Worm (Caenorhabditis elegans) whole organism, L4 larva: ENCODE results near the gene ZK686.5.
A peak's percentile ranks its signal among the peaks of the same experiment; 100 is the strongest.

ENCODE experiments used
- D1046.2 ChIP-seq: fragments of 200-800 bp; sonication (Bioruptor generic); IDR thresholded peaks from 2 replicates; pipeline ENCODE4 v1.3.6; 2022; ENCODE audit warnings: missing genetic modification characterization, missing compliant biosample characterization
- F10B5.3 ChIP-seq: sonication (generic microtip); optimal IDR thresholded peaks from 2 replicates; lab custom pipeline; 2016; ENCODE audit warnings: mild to moderate bottlenecking, missing genetic modification characterization, missing compliant biosample characterization
- F49E8.2 ChIP-seq: sonication (generic microtip); optimal IDR thresholded peaks from 2 replicates; lab custom pipeline; 2016; ENCODE audit warnings: missing compliant biosample characterization, mild to moderate bottlenecking, missing genetic modification characterization, borderline replicate concordance
- T20F7.1 ChIP-seq: fragments of 200-800 bp; sonication (Bioruptor generic); optimal IDR thresholded peaks from 2 replicates; lab custom pipeline; 2018; ENCODE audit warnings: mild to moderate bottlenecking, missing genetic modification characterization, missing compliant biosample characterization
- ZK337.2 ChIP-seq: fragments of 200-800 bp; sonication (Bioruptor generic); IDR thresholded peaks from 2 replicates; pipeline ENCODE4 v1.3.6; 2022; ENCODE audit warnings: missing genetic modification reagents, missing genetic modification characterization, missing compliant biosample characterization
- ZK546.5 ChIP-seq, 2 experiments: sonication (generic microtip); optimal IDR thresholded peaks; 2 replicates each; lab custom pipeline; 2017; ENCODE audit warnings: missing biosample characterization in 2 of 2, missing genetic modification characterization in 2 of 2
- aha-1 ChIP-seq: fragments of 150-350 bp; peaks from one replicate; lab custom pipeline; 2014; ENCODE audit warnings: missing biosample characterization, missing genetic modification characterization
- arid-1 ChIP-seq: fragments of 200-800 bp; sonication (Bioruptor generic); conservative IDR thresholded peaks from 2 replicates; pipeline ENCODE4 v1.3.6; 2022; ENCODE audit warnings: missing genetic modification reagents, missing genetic modification characterization, missing compliant biosample characterization
- attf-4 ChIP-seq: sonication (generic microtip); optimal IDR thresholded peaks from 3 replicates; lab custom pipeline; 2017; ENCODE audit warnings: missing biosample characterization, missing genetic modification characterization
- ceh-44 ChIP-seq: fragments of 200-800 bp; sonication (Bioruptor generic); IDR thresholded peaks from 2 replicates; pipeline ENCODE4 v1.3.6; 2022; ENCODE audit warnings: missing genetic modification reagents, missing genetic modification characterization, missing compliant biosample characterization
- daf-16 ChIP-seq, 3 experiments: sonication (generic microtip); optimal IDR thresholded peaks; 2 replicates each; lab custom pipeline; 2016 to 2017; ENCODE audit warnings: missing genetic modification characterization in 3 of 3, missing genetic modification reagents in 3 of 3, mild to moderate bottlenecking in 2 of 3, missing compliant biosample characterization in 2 of 3, missing biosample characterization in 1 of 3, moderate library complexity in 1 of 3
- daf-19 ChIP-seq: fragments of 200-800 bp; sonication (Bioruptor generic); conservative IDR thresholded peaks from 2 replicates; pipeline ENCODE4 v1.3.6; 2022; ENCODE audit warnings: missing genetic modification characterization, missing compliant biosample characterization
- dmd-6 ChIP-seq: fragments of 200-800 bp; sonication (Bioruptor generic); IDR thresholded peaks from 2 replicates; pipeline ENCODE4 v1.3.6; 2022; ENCODE audit warnings: missing genetic modification reagents, missing genetic modification characterization, missing compliant biosample characterization
- dmd-8 ChIP-seq: fragments of 200-800 bp; sonication (Bioruptor generic); IDR thresholded peaks from 2 replicates; pipeline ENCODE4 v1.3.6; 2022; ENCODE audit warnings: missing genetic modification characterization, missing compliant biosample characterization
- duxl-1 ChIP-seq: sonication (generic microtip); optimal IDR thresholded peaks from 2 replicates; lab custom pipeline; 2016; ENCODE audit warnings: mild to moderate bottlenecking, missing genetic modification characterization, moderate library complexity, missing compliant biosample characterization; ENCODE audit not compliant: poor library complexity
- egl-43 ChIP-seq: fragments of 200-800 bp; sonication (Bioruptor generic); IDR thresholded peaks from 2 replicates; pipeline ENCODE4 v1.3.6; 2022; ENCODE audit warnings: missing genetic modification reagents, missing genetic modification characterization, missing compliant biosample characterization
- gei-8 ChIP-seq: fragments of 200-800 bp; sonication (Bioruptor generic); optimal IDR thresholded peaks from 2 replicates; lab custom pipeline; 2018; ENCODE audit warnings: mild to moderate bottlenecking, missing genetic modification characterization, missing compliant biosample characterization
- hlh-11 ChIP-seq: fragments of 200-800 bp; sonication (Bioruptor generic); optimal IDR thresholded peaks from 2 replicates; lab custom pipeline; 2018; ENCODE audit warnings: mild to moderate bottlenecking, missing genetic modification characterization, missing compliant biosample characterization
- hlh-30 ChIP-seq: sonication (generic microtip); optimal IDR thresholded peaks from 2 replicates; lab custom pipeline; 2017; ENCODE audit warnings: antibody characterized with exemption, mild to moderate bottlenecking, missing genetic modification characterization, missing compliant biosample characterization; ENCODE audit not compliant: insufficient read depth
- hmg-1.1 ChIP-seq: fragments of 200-800 bp; sonication (Bioruptor generic); IDR thresholded peaks from 2 replicates; pipeline ENCODE4 v1.3.6; 2022; ENCODE audit warnings: missing genetic modification reagents, missing genetic modification characterization, missing compliant biosample characterization
- lin-1 ChIP-seq: fragments of 200-800 bp; sonication (Bioruptor generic); IDR thresholded peaks from 2 replicates; pipeline ENCODE4 v1.3.6; 2022; ENCODE audit warnings: missing genetic modification reagents, missing genetic modification characterization, missing compliant biosample characterization
- lsy-2 ChIP-seq, 2 experiments: fragments of 150-350 bp in 1 of 2; sonication (generic microtip) in 1 of 2; optimal IDR thresholded peaks; 2 replicates each; lab custom pipeline; 2014 to 2017; ENCODE audit warnings: missing biosample characterization in 2 of 2, missing genetic modification characterization in 2 of 2
- madf-5 ChIP-seq, 2 experiments: fragments of 200-800 bp; sonication (Bioruptor generic); IDR thresholded peaks; 2 replicates each; pipeline ENCODE4 v1.3.6; 2022; ENCODE audit warnings: missing compliant biosample characterization in 2 of 2, missing genetic modification characterization in 2 of 2
- mdl-1 ChIP-seq, 2 experiments: fragments of 150-350 bp in 1 of 2; sonication (generic microtip) in 1 of 2; optimal IDR thresholded peaks; 2 replicates each; lab custom pipeline; 2014 to 2017; ENCODE audit warnings: missing biosample characterization in 2 of 2, missing genetic modification characterization in 2 of 2
- mes-2 ChIP-seq: sonication (generic microtip); optimal IDR thresholded peaks from 2 replicates; lab custom pipeline; 2016; ENCODE audit warnings: missing genotype, mild to moderate bottlenecking, missing genetic modification characterization, missing compliant biosample characterization; ENCODE audit not compliant: poor library complexity, severe bottlenecking
- mxl-3 ChIP-seq: fragments of 200-800 bp; sonication (Bioruptor generic); optimal IDR thresholded peaks from 2 replicates; lab custom pipeline; 2018; ENCODE audit warnings: mild to moderate bottlenecking, missing genetic modification characterization, missing compliant biosample characterization
- nhr-25 ChIP-seq: sonication (generic microtip); optimal IDR thresholded peaks from 2 replicates; lab custom pipeline; 2017; ENCODE audit warnings: missing genetic modification characterization, mild to moderate bottlenecking, missing compliant biosample characterization, antibody characterized with exemption, moderate library complexity, borderline replicate concordance; ENCODE audit not compliant: insufficient read depth
- nhr-28 ChIP-seq: fragments of 150-350 bp; optimal IDR thresholded peaks from 2 replicates; lab custom pipeline; 2014; ENCODE audit warnings: missing biosample characterization, missing genetic modification characterization
- nhr-48 ChIP-seq: sonication (generic microtip); optimal IDR thresholded peaks from 2 replicates; lab custom pipeline; 2016; ENCODE audit warnings: mild to moderate bottlenecking, missing genetic modification characterization, missing compliant biosample characterization
- nhr-76 ChIP-seq: fragments of 150-350 bp; optimal IDR thresholded peaks from 2 replicates; lab custom pipeline; 2014; ENCODE audit warnings: missing biosample characterization, missing genetic modification characterization
- nhr-77 ChIP-seq: fragments of 150-350 bp; optimal IDR thresholded peaks from 2 replicates; lab custom pipeline; 2014; ENCODE audit warnings: missing biosample characterization, missing genetic modification characterization
- php-3 ChIP-seq: fragments of 200-800 bp; sonication (Bioruptor generic); IDR thresholded peaks from 2 replicates; pipeline ENCODE4 v1.3.6; 2022; ENCODE audit warnings: missing genetic modification reagents, missing genetic modification characterization, missing compliant biosample characterization
- pqm-1 ChIP-seq: sonication (generic microtip); optimal IDR thresholded peaks from 2 replicates; lab custom pipeline; 2017; ENCODE audit warnings: missing biosample characterization, missing genetic modification characterization
- saeg-2 ChIP-seq: fragments of 200-800 bp; sonication (Bioruptor generic); IDR thresholded peaks from 2 replicates; pipeline ENCODE4 v1.3.6; 2022; ENCODE audit warnings: missing genetic modification reagents, missing genetic modification characterization, missing compliant biosample characterization
- snpc-1.2 ChIP-seq: fragments of 200-800 bp; sonication (Bioruptor generic); IDR thresholded peaks from 2 replicates; pipeline ENCODE4 v1.3.6; 2022; ENCODE audit warnings: missing genetic modification reagents, missing genetic modification characterization, missing compliant biosample characterization
- tra-1 ChIP-seq: fragments of 200-800 bp; sonication (Bioruptor generic); IDR thresholded peaks from 2 replicates; pipeline ENCODE4 v1.3.6; 2022; ENCODE audit warnings: missing genetic modification reagents, missing genetic modification characterization, missing compliant biosample characterization
- unc-130 ChIP-seq: sonication (generic microtip); optimal IDR thresholded peaks from 2 replicates; lab custom pipeline; 2016; ENCODE audit warnings: missing genetic modification reagents, missing genetic modification characterization, missing compliant biosample characterization
- unc-62 ChIP-seq, 3 experiments: fragments of 150-350 bp in 1 of 3; sonication (generic microtip); optimal IDR thresholded peaks in 2 of 3; peaks in 1 of 3; 1 replicate in 1 of 3; 2 replicates in 2 of 3; lab custom pipeline; 2014 to 2017; ENCODE audit warnings: missing biosample characterization in 3 of 3, missing genetic modification characterization in 3 of 3, missing genetic modification reagents in 3 of 3, missing genotype in 1 of 3
- zfp-3 ChIP-seq: fragments of 200-800 bp; sonication (Bioruptor generic); conservative IDR thresholded peaks from 2 replicates; pipeline ENCODE4 v1.3.6; 2022; ENCODE audit warnings: missing genetic modification reagents, missing genetic modification characterization, missing compliant biosample characterization
- zip-2 ChIP-seq: fragments of 150-350 bp; optimal IDR thresholded peaks from 2 replicates; lab custom pipeline; 2014; ENCODE audit warnings: missing biosample characterization, missing genetic modification characterization
- ztf-7 ChIP-seq: fragments of 150-350 bp; optimal IDR thresholded peaks from 2 replicates; lab custom pipeline; 2014; ENCODE audit warnings: missing biosample characterization, missing genetic modification characterization

ZK686.5 gene

DNA sequence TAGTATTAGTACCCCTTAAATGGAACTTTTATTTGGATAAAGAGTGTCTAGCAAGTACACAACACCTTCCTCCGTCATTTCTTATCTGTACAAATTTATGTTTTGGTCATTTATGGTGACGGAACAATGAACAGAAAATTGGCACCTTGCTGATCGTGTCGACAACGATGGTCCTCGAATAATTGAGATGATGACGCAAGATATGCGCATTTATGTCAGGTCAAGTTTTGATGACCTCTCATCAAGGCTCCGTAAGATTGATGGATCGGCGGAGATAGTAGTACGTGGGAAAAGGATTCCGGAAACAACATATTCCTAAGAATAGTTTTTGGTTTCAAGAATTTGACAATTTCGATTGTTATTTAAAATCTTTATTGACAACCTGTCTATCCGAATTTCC, 33.2 kb downstream of the ZK686.5 start:
- TF ChIP-seq F49E8.2 (tag; lab: Kevin White, UChicago) = no peak
- no peak for TF ChIP-seq T20F7.1 (GFP tag; lab: Kevin White, UChicago)
- TF ChIP-seq D1046.2 (GFP tag; lab: Robert Waterston, UW) = no peak
- peak in 1 of 2 experiments; percentile 63 for TF ChIP-seq unc-62 (GFP tag; optimal IDR thresholded peaks at IDR 0.05 in 1 of 2; lab: Kevin White, UChicago)
- no peak for TF ChIP-seq unc-62 (tag; optimal IDR thresholded peaks at IDR 0.05; lab: Kevin White, UChicago)
- no peak for TF ChIP-seq aha-1 (tag; lab: Kevin White, UChicago)
- TF ChIP-seq snpc-1.2 (GFP tag; lab: Robert Waterston, UW) = no peak
- no peak for TF ChIP-seq dmd-8 (GFP tag; lab: Robert Waterston, UW)
- 0 out of 2 replicates have a peak, but pooled peaks have one; percentile 22 for TF ChIP-seq egl-43 (GFP tag; lab: Robert Waterston, UW)
- TF ChIP-seq attf-4 (tag; lab: Kevin White, UChicago) = no peak
- peak; percentile 21 for TF ChIP-seq mes-2 (tag; lab: Kevin White, UChicago)
- TF ChIP-seq zip-2 = no peak
- TF ChIP-seq arid-1 = no peak
- peak; percentile 26 for TF ChIP-seq duxl-1 (tag; lab: Kevin White, UChicago)
- no peak for TF ChIP-seq daf-19 (GFP tag; lab: Robert Waterston, UW)

DNA sequence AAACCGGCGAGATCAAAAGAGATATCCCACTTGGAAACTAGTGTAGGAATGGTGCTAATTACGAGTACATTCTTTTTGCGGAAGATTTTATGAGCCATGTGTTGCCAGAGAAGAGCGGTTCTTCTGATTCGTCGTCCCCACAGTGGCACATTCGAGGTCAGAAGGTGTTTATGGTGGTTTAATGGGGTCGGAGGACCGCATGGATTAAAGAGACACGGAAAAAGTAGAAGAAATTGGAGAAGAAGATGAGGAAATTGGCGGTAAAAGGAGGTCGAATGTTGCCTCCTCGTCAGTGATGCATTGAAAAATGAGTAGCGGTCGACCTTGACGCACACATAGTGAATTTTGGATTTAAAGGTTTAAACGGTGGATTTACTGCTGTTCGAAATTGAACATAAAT, 33.8 kb downstream of the ZK686.5 start:
- no peak for TF ChIP-seq nhr-77
- TF ChIP-seq lin-1 (GFP tag; lab: Robert Waterston, UW) = 0 out of 2 replicates have a peak, but pooled peaks have one; percentile 15

DNA sequence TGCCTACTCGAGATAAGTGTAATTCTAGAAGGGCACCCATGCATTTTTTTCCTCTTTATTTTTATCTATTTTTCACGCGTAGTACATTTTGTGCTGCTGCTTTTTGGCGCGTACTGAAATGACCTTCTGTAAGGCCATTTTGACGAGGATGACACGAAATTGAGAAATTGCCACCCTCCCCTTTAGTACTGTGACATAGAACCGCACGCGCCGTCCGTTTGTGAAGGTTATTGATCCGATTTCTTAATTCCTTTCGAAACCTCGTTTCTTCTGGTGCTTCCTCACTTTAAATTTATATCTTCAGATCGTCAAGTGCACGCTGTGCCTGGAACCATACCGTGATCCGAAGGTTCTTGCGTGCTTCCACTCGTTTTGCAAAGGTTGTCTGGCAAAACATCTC, 36.2 kb downstream of the ZK686.5 start:
- TF ChIP-seq aha-1 (tag; lab: Kevin White, UChicago) (peak; percentile 36), mdl-1 (tag; optimal IDR thresholded peaks at IDR 0.05; lab: Kevin White, UChicago) (no peak), egl-43 (GFP tag; lab: Robert Waterston, UW) (0 out of 2 replicates have a peak, but pooled peaks have one; percentile 21)

DNA sequence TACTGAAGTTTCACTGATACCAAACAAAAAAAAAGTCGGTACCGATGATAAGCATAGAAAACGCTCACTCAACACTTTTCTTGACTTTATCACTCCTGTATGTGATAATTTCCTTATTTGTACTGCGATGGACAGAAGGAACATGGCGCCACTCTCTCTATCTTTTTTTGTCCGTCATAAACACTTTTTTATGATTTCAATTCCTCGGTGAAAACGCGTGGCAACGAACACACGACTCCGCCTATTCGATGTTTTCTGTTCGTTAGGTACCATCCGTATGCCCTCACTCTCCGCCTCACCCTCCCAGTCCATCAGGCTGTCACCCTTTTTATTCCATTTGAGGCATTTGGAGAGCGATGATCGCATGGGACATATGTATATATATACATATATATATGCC, 37.0 kb downstream of the ZK686.5 start:
- TF ChIP-seq T20F7.1 (GFP tag; lab: Kevin White, UChicago) = peak; percentile 62
- peak; percentile 22 for TF ChIP-seq hlh-30
- TF ChIP-seq aha-1 (tag; lab: Kevin White, UChicago) = no peak
- TF ChIP-seq nhr-48 (tag; lab: Kevin White, UChicago) = no peak
- TF ChIP-seq ceh-44 (GFP tag; lab: Robert Waterston, UW) = no peak
- TF ChIP-seq F49E8.2 (tag; lab: Kevin White, UChicago) = no peak
- peak; percentile 68 for TF ChIP-seq mxl-3 (GFP tag; lab: Kevin White, UChicago)
- TF ChIP-seq daf-16 (GFP tag; optimal IDR thresholded peaks at IDR 0.05; lab: Kevin White, UChicago) = no peak
- TF ChIP-seq daf-16 (tag; optimal IDR thresholded peaks at IDR 0.05; lab: Kevin White, UChicago) = peak; percentile 75
- TF ChIP-seq hmg-1.1 = peak; percentile 17; the same call in 1 of the 2 replicates
- no peak for TF ChIP-seq dmd-8 (GFP tag; lab: Robert Waterston, UW)
- no peak for TF ChIP-seq ZK337.2
- peak; percentile 87 for TF ChIP-seq pqm-1 (tag; lab: Kevin White, UChicago)
- TF ChIP-seq madf-5 (GFP tag; IDR thresholded peaks at IDR 0.05; lab: Robert Waterston, UW) = 0 out of 4 replicates have a peak, but pooled peaks of 1 of the 2 experiments have one; percentile 27
- no peak for TF ChIP-seq mes-2 (tag; lab: Kevin White, UChicago)
- peak; percentile 44; the same call in 1 of the 2 replicates for TF ChIP-seq tra-1 (GFP tag; lab: Robert Waterston, UW)
- TF ChIP-seq saeg-2 (GFP tag; lab: Robert Waterston, UW) = no peak
- no peak for TF ChIP-seq nhr-76 (tag; lab: Kevin White, UChicago)
- no peak for TF ChIP-seq nhr-25
- TF ChIP-seq nhr-77 = peak; percentile 5
- no peak for TF ChIP-seq ZK546.5 (tag; optimal IDR thresholded peaks at IDR 0.05; lab: Kevin White, UChicago)
- peak; percentile 74 for TF ChIP-seq hlh-11 (tag; lab: Kevin White, UChicago)
- no peak for TF ChIP-seq ztf-7 (tag; lab: Kevin White, UChicago)
- TF ChIP-seq unc-130 (GFP tag; lab: Kevin White, UChicago) = no peak
- TF ChIP-seq nhr-28 (tag; lab: Kevin White, UChicago) = peak; percentile 88
- peak in 1 of 2 experiments; percentile 2 for TF ChIP-seq unc-62 (GFP tag; optimal IDR thresholded peaks at IDR 0.05 in 1 of 2; lab: Kevin White, UChicago)
- TF ChIP-seq unc-62 (tag; optimal IDR thresholded peaks at IDR 0.05; lab: Kevin White, UChicago) = no peak
- TF ChIP-seq gei-8 (GFP tag; lab: Kevin White, UChicago) = no peak
- TF ChIP-seq F10B5.3 = no peak
- peak in 1 of 2 experiments; percentile 43 for TF ChIP-seq lsy-2 (tag; optimal IDR thresholded peaks at IDR 0.05; lab: Kevin White, UChicago)
- TF ChIP-seq dmd-6 (GFP tag; lab: Robert Waterston, UW) = peak; percentile 75
- peak; percentile 50 for TF ChIP-seq php-3 (GFP tag; lab: Robert Waterston, UW)
- TF ChIP-seq zfp-3 (GFP tag; lab: Robert Waterston, UW) = peak; percentile 30; the same call in 1 of the 2 replicates
